Fruit fly (Drosophila melanogaster) whole organism, adult: Measurements from ENCODE around the gene Trm7-32.

Source experiments
- CG11617 ChIP-seq: fragments of 200-800 bp; sonication (Bioruptor generic); optimal IDR thresholded peaks from 2 replicates; lab custom pipeline; 2017; ENCODE audit warnings: mild to moderate bottlenecking, missing biosample characterization, missing genetic modification reagents, missing genetic modification characterization
- CG12768 ChIP-seq: fragments of 200-800 bp; sonication (Bioruptor generic); optimal IDR thresholded peaks from 2 replicates; lab custom pipeline; 2017; ENCODE audit warnings: missing biosample characterization, missing genetic modification characterization, mild to moderate bottlenecking, moderate library complexity, missing genetic modification reagents
- CG14711 ChIP-seq: fragments of 200-800 bp; sonication (Bioruptor generic); optimal IDR thresholded peaks from 2 replicates; lab custom pipeline; 2018; ENCODE audit warnings: missing biosample characterization, mild to moderate bottlenecking, missing genetic modification characterization, moderate library complexity
- CG1620 ChIP-seq: fragments of 200-800 bp; sonication (Bioruptor generic); optimal IDR thresholded peaks from 2 replicates; lab custom pipeline; 2016; ENCODE audit warnings: missing biosample characterization, missing genetic modification characterization
- CG33017 ChIP-seq: fragments of 200-800 bp; sonication (Bioruptor generic); optimal IDR thresholded peaks from 2 replicates; lab custom pipeline; 2018; ENCODE audit warnings: missing biosample characterization, mild to moderate bottlenecking, missing genetic modification characterization, moderate library complexity
- CG5204 ChIP-seq: fragments of 200-800 bp; sonication (Bioruptor generic); optimal IDR thresholded peaks from 2 replicates; lab custom pipeline; 2016; ENCODE audit warnings: missing biosample characterization, missing genetic modification characterization
- CG7045 ChIP-seq: fragments of 200-800 bp; sonication (Bioruptor generic); optimal IDR thresholded peaks from 2 replicates; lab custom pipeline; 2017; ENCODE audit warnings: missing biosample characterization, mild to moderate bottlenecking, missing genetic modification characterization
- CG7101 ChIP-seq: fragments of 200-800 bp; sonication (Bioruptor generic); optimal IDR thresholded peaks from 2 replicates; lab custom pipeline; 2018; ENCODE audit warnings: missing biosample characterization, mild to moderate bottlenecking, missing genetic modification characterization, moderate library complexity
- Clk ChIP-seq: fragments of 200-800 bp; sonication (Bioruptor generic); optimal IDR thresholded peaks from 2 replicates; lab custom pipeline; 2017; ENCODE audit warnings: missing biosample characterization, missing genetic modification characterization
- Crg-1 ChIP-seq: fragments of 200-800 bp; sonication (Bioruptor generic); optimal IDR thresholded peaks from 2 replicates; lab custom pipeline; 2016; ENCODE audit warnings: missing biosample characterization, missing genetic modification characterization
- Hr96 ChIP-seq: fragments of 200-800 bp; sonication (Bioruptor generic); optimal IDR thresholded peaks from 2 replicates; lab custom pipeline; 2016; ENCODE audit warnings: missing biosample characterization, missing genetic modification characterization
- Mnt ChIP-seq: fragments of 200-800 bp; sonication (Bioruptor generic); optimal IDR thresholded peaks from 2 replicates; lab custom pipeline; 2016; ENCODE audit warnings: missing biosample characterization, mild to moderate bottlenecking, missing genetic modification characterization
- bab1 ChIP-seq: fragments of 200-800 bp; sonication (Bioruptor generic); optimal IDR thresholded peaks from 3 replicates; lab custom pipeline; 2019; ENCODE audit warnings: missing biosample characterization, mild to moderate bottlenecking, missing genetic modification characterization, moderate library complexity
- cic ChIP-seq: fragments of 200-800 bp; sonication (Bioruptor generic); optimal IDR thresholded peaks from 2 replicates; lab custom pipeline; 2017; ENCODE audit warnings: missing biosample characterization, mild to moderate bottlenecking, missing genetic modification characterization, moderate library complexity
- cnc ChIP-seq, 2 experiments: fragments of >200 bp; optimal IDR thresholded peaks; 2 replicates each; lab custom pipeline; 2017
- kay ChIP-seq: fragments of 200-800 bp; sonication (Bioruptor generic); peaks from one replicate; lab custom pipeline; 2016; ENCODE audit warnings: missing biosample characterization, missing genetic modification characterization, borderline replicate concordance
- ovo ChIP-seq: fragments of 200-800 bp; sonication (Bioruptor generic); optimal IDR thresholded peaks from 2 replicates; lab custom pipeline; 2016; ENCODE audit warnings: missing biosample characterization, missing genetic modification characterization
- pad ChIP-seq: fragments of 200-800 bp; sonication (Bioruptor generic); optimal IDR thresholded peaks from 3 replicates; lab custom pipeline; 2017; ENCODE audit warnings: missing biosample characterization, missing genetic modification characterization, mild to moderate bottlenecking, moderate library complexity, missing genetic modification reagents
- tj ChIP-seq: fragments of 200-800 bp; sonication (Bioruptor generic); optimal IDR thresholded peaks from 3 replicates; lab custom pipeline; 2017; ENCODE audit warnings: missing biosample characterization, mild to moderate bottlenecking, missing genetic modification characterization, moderate library complexity
- toe ChIP-seq: fragments of 200-800 bp; sonication (Bioruptor generic); optimal IDR thresholded peaks from 2 replicates; lab custom pipeline; 2016; ENCODE audit warnings: missing biosample characterization, missing genetic modification characterization

Trm7-32 gene

dm6 chr3R:17056183-17056904 lies 15.9 kb downstream of the Trm7-32 start:
- TF ChIP-seq Crg-1 (GFP tag; lab: Kevin White, UChicago) (no peak), ovo (GFP tag; lab: Kevin White, UChicago) (peak; percentile 38), pad (GFP tag; lab: Kevin White, UChicago) (peak; percentile 42), CG5204 (GFP tag; lab: Kevin White, UChicago) (no peak), CG12768 (GFP tag; lab: Kevin White, UChicago) (peak; percentile 56), cic (peak; percentile 87), cnc (optimal IDR thresholded peaks at IDR 0.05; lab: Kevin White, UChicago) (no peak), CG7045 (GFP tag; lab: Kevin White, UChicago) (peak; percentile 45), CG7101 (tag; lab: Kevin White, UChicago) (peak; percentile 9), Hr96 (GFP tag; lab: Kevin White, UChicago) (no peak), Clk (no peak), CG1620 (GFP tag; lab: Kevin White, UChicago) (no peak), CG14711 (tag; lab: Kevin White, UChicago) (no peak), toe (no peak), bab1 (GFP tag; lab: Kevin White, UChicago) (peak; percentile 22), kay (GFP tag; lab: Kevin White, UChicago) (peak; percentile 88), CG33017 (tag; lab: Kevin White, UChicago) (peak; percentile 57), tj (GFP tag; lab: Kevin White, UChicago) (peak; percentile 92), Mnt (GFP tag; lab: Kevin White, UChicago) (peak; percentile 81), CG11617 (GFP tag; lab: Kevin White, UChicago) (peak; percentile 39)

- TF ChIP-seq cnc (optimal IDR thresholded peaks at IDR 0.05; lab: Kevin White, UChicago) (no peak), CG5204 (GFP tag; lab: Kevin White, UChicago) (no peak), tj (GFP tag; lab: Kevin White, UChicago) (no peak)
Measured at dm6 chr3R:17056905-17057251, 16.4 kb downstream of the Trm7-32 start.

DNA sequence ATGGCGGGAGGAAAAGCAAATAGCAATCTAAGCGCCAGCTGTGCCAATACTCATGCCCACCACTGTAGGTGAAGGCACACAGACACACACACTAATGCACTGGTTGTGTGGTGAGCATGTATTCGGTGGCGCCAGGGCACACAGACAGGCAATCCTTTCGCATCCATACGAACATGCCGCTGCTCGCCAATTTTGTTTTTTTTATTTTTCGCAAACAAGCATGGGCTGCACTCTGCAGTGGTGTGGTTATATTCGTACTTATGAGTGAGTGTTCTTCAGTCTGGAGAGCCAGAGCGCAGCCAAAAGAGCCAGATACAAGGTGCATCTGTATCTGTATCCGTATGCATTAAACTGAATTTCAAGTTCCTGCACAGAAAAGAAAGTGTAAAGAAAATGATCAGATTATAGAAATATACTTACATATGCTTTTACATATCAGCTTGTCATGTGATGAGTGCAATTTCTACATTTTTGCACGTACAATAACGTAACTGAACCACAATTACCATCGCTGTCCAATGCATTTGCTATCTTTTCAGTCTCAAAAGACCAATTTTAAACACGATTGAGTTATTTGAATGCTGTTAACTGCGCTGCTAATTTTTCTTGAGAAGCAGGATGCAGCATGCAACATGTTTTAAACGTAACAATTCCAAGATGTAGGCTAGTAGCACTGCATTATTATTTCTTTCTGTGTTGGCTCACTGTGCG lies 18.8 kb downstream of the Trm7-32 start:
- TF ChIP-seq CG7101 (tag; lab: Kevin White, UChicago) (peak; percentile 34), CG14711 (tag; lab: Kevin White, UChicago) (no peak), CG33017 (tag; lab: Kevin White, UChicago) (peak; percentile 4), ovo (GFP tag; lab: Kevin White, UChicago) (no peak), Clk (no peak), pad (GFP tag; lab: Kevin White, UChicago) (peak; percentile 1), toe (peak; percentile 33), CG11617 (GFP tag; lab: Kevin White, UChicago) (peak; percentile 56), tj (GFP tag; lab: Kevin White, UChicago) (peak; percentile 68), CG7045 (GFP tag; lab: Kevin White, UChicago) (no peak), Mnt (GFP tag; lab: Kevin White, UChicago) (peak; percentile 78), CG5204 (GFP tag; lab: Kevin White, UChicago) (peak; percentile 52), CG12768 (GFP tag; lab: Kevin White, UChicago) (peak; percentile 57), cic (peak; percentile 58), Crg-1 (GFP tag; lab: Kevin White, UChicago) (peak; percentile 28), Hr96 (GFP tag; lab: Kevin White, UChicago) (no peak), CG1620 (GFP tag; lab: Kevin White, UChicago) (no peak), cnc (optimal IDR thresholded peaks at IDR 0.05; lab: Kevin White, UChicago) (no peak), kay (GFP tag; lab: Kevin White, UChicago) (no peak), bab1 (GFP tag; lab: Kevin White, UChicago) (no peak)

dm6 chr3R:17059811-17060169 lies 19.3 kb downstream of the Trm7-32 start:
- peak; percentile 69 for TF ChIP-seq Mnt (GFP tag; lab: Kevin White, UChicago)
- TF ChIP-seq toe: no peak
- TF ChIP-seq Clk: no peak
- peak; percentile 4 to 56 for TF ChIP-seq cnc (optimal IDR thresholded peaks at IDR 0.05; lab: Kevin White, UChicago)
- no peak for TF ChIP-seq CG5204 (GFP tag; lab: Kevin White, UChicago)

DNA sequence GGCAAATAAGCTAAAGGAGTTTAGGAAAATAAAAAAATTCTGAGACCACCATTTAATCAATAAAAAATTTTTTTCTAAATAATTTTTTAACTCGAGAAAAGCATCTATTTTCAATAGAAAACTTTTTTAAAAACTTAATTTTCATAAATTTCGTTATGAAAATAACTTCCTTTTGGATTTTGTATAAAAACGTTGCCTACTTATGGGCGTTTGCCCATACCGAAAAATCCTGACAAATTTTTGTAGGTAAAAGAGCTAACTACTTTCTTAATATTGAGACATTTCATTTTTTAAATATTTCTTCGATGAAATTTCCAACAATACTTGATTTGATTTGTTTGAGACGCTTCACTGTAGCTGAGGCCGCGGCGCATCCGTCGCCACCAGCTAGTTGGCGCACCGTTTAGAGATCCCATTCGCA lies 19.8 kb downstream of the Trm7-32 start:
- TF ChIP-seq CG5204 (GFP tag; lab: Kevin White, UChicago): peak; percentile 74
- TF ChIP-seq CG14711 (tag; lab: Kevin White, UChicago): no peak
- peak; percentile 46 for TF ChIP-seq CG7045 (GFP tag; lab: Kevin White, UChicago)
- TF ChIP-seq cnc (optimal IDR thresholded peaks at IDR 0.05; lab: Kevin White, UChicago): no peak
- peak; percentile 25 for TF ChIP-seq CG7101 (tag; lab: Kevin White, UChicago)
- TF ChIP-seq toe: peak; percentile 12
- TF ChIP-seq CG11617 (GFP tag; lab: Kevin White, UChicago): peak; percentile 51
- TF ChIP-seq tj (GFP tag; lab: Kevin White, UChicago): no peak
- TF ChIP-seq Hr96 (GFP tag; lab: Kevin White, UChicago): peak; percentile 42
- no peak for TF ChIP-seq Mnt (GFP tag; lab: Kevin White, UChicago)
- peak; percentile 68 for TF ChIP-seq kay (GFP tag; lab: Kevin White, UChicago)
